Worm (Caenorhabditis elegans) whole organism, L1 larva: ENCODE data around the gene asp-5.
A peak's percentile ranks its signal among the peaks of the same experiment; 100 is the strongest.

Source experiments
- F16B12.6 ChIP-seq: fragments of 150-350 bp; optimal IDR thresholded peaks from 2 replicates; lab custom pipeline; 2014; ENCODE audit warnings: missing biosample characterization, missing genetic modification characterization
- aly-2 ChIP-seq: fragments of 150-350 bp; optimal IDR thresholded peaks from 2 replicates; lab custom pipeline; 2014; ENCODE audit warnings: missing biosample characterization, missing genetic modification characterization
- ama-1 ChIP-seq: fragments of 150-350 bp; optimal IDR thresholded peaks from 2 replicates; lab custom pipeline; 2014
- dsc-1 ChIP-seq: sonication (generic microtip); optimal IDR thresholded peaks from 2 replicates; lab custom pipeline; 2016; ENCODE audit warnings: mild to moderate bottlenecking, missing genetic modification characterization, missing compliant biosample characterization
- elt-3 ChIP-seq, 6 experiments: fragments of 150-350 bp in 1 of 6; sonication (generic microtip); optimal IDR thresholded peaks; 2 replicates each; lab custom pipeline; 2017 to 2018; ENCODE audit warnings: missing biosample characterization in 6 of 6, missing genetic modification characterization in 6 of 6, inconsistent platforms in 1 of 6
- fkh-10 ChIP-seq: sonication (generic microtip); optimal IDR thresholded peaks from 2 replicates; lab custom pipeline; 2017; ENCODE audit warnings: missing biosample characterization, missing genetic modification reagents, missing genetic modification characterization
- fos-1 ChIP-seq: fragments of 150-350 bp; optimal IDR thresholded peaks from 2 replicates; lab custom pipeline; 2014; ENCODE audit warnings: missing biosample characterization, missing genetic modification characterization
- lin-35 ChIP-seq, 2 experiments: fragments of 150-350 bp; optimal IDR thresholded peaks; 2 replicates each; lab custom pipeline; 2014; ENCODE audit warnings: missing biosample characterization in 2 of 2, missing genetic modification characterization in 2 of 2, missing genetic modification reagents in 2 of 2
- mep-1 ChIP-seq: fragments of 150-350 bp; optimal IDR thresholded peaks from 2 replicates; lab custom pipeline; 2014; ENCODE audit warnings: missing biosample characterization, missing genetic modification characterization
- nhr-90 ChIP-seq: sonication (generic microtip); optimal IDR thresholded peaks from 2 replicates; lab custom pipeline; 2016; ENCODE audit warnings: mild to moderate bottlenecking, missing genetic modification characterization, missing compliant biosample characterization; ENCODE audit not compliant: poor library complexity
- pag-3 ChIP-seq: sonication (generic microtip); optimal IDR thresholded peaks from 2 replicates; lab custom pipeline; 2017; ENCODE audit warnings: missing genetic modification characterization, mild to moderate bottlenecking, missing compliant biosample characterization, antibody characterized with exemption, borderline replicate concordance; ENCODE audit not compliant: insufficient read depth
- skn-1 ChIP-seq: fragments of 150-350 bp; optimal IDR thresholded peaks from 2 replicates; lab custom pipeline; 2014; ENCODE audit warnings: missing biosample characterization, missing genetic modification characterization
- zag-1 ChIP-seq: fragments of 150-350 bp; optimal IDR thresholded peaks from 2 replicates; lab custom pipeline; 2014; ENCODE audit warnings: missing biosample characterization, missing genetic modification characterization

DNA sequence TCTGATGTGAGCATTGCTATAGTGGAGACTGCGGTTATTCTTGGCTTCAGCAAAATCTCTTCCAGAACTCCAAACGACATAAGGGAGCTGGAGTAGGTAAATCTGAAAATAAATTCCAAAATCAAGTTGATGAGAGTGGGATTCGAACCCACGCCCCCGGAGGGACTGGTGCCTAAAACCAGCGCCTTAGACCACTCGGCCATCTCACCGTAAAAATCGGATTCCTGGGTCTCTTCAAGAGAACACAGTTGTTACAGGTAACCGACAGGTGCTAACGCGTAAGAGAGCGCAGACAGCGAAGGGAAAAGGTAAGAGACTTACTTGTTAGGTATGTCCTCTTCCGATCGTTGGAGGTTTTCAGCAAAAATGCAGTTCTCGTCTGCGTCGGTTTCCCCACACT lies 36.9 kb upstream of the asp-5 start:
- TF ChIP-seq aly-2 (no peak), mep-1 (peak; percentile 60), nhr-90 (tag; lab: Kevin White, UChicago) (peak; percentile 44), skn-1 (tag; lab: Kevin White, UChicago) (peak; percentile 47), ama-1 (lab: Kevin White, UChicago) (no peak), elt-3 (tag; optimal IDR thresholded peaks at IDR 0.05; lab: Kevin White, UChicago) (peak in 3 of 6 experiments; percentile 0 to 42 (median 20)), dsc-1 (tag; lab: Kevin White, UChicago) (no peak), F16B12.6 (tag; lab: Kevin White, UChicago) (no peak), fos-1 (tag; lab: Kevin White, UChicago) (no peak), fkh-10 (no peak), lin-35 (GFP tag; optimal IDR thresholded peaks at IDR 0.05; lab: Kevin White, UChicago) (peak; percentile 16 to 77), zag-1 (tag; lab: Kevin White, UChicago) (no peak), pag-3 (tag; lab: Kevin White, UChicago) (no peak)
